Fruit fly (Drosophila melanogaster) whole organism, embryonic: ENCODE results near the gene Fbp1.
A peak's percentile ranks its signal among the peaks of the same experiment; 100 is the strongest.

Experiments used
- Ada2b ChIP-seq: fragments of 200-800 bp; sonication (Bioruptor generic); IDR thresholded peaks from 2 replicates; pipeline ENCODE4 v1.3.6; 2022; ENCODE audit warnings: missing biosample characterization, missing genetic modification characterization
- Atf3 ChIP-seq: fragments of 200-800 bp; sonication (Bioruptor generic); optimal IDR thresholded peaks from 3 replicates; lab custom pipeline; 2016; ENCODE audit warnings: missing biosample characterization, missing genetic modification characterization
- BEAF-32 ChIP-seq: fragments of 200-800 bp; sonication (Bioruptor generic); optimal IDR thresholded peaks from 3 replicates; lab custom pipeline; 2017; ENCODE audit warnings: missing biosample characterization, missing genetic modification characterization, mild to moderate bottlenecking, moderate library complexity, missing genetic modification reagents
- C15 ChIP-seq: fragments of 200-800 bp; sonication (Bioruptor generic); IDR thresholded peaks from 3 replicates; pipeline ENCODE4 v1.3.6; 2022; ENCODE audit warnings: missing biosample characterization, missing genetic modification characterization
- CG11398 ChIP-seq: fragments of 200-800 bp; sonication (Bioruptor generic); optimal IDR thresholded peaks from 2 replicates; lab custom pipeline; 2016; ENCODE audit warnings: missing biosample characterization, missing genetic modification characterization
- CG11695 ChIP-seq: fragments of 200-800 bp; sonication (Bioruptor generic); IDR thresholded peaks from 3 replicates; pipeline ENCODE4 v1.3.6; 2022; ENCODE audit warnings: missing biosample characterization, missing genetic modification characterization
- CG12104 ChIP-seq: fragments of 200-800 bp; sonication (Bioruptor generic); optimal IDR thresholded peaks from 3 replicates; lab custom pipeline; 2016; ENCODE audit warnings: missing biosample characterization, missing genetic modification characterization
- CG16863 ChIP-seq: fragments of 200-800 bp; sonication (Bioruptor generic); optimal IDR thresholded peaks from 3 replicates; lab custom pipeline; 2016; ENCODE audit warnings: missing biosample characterization, missing genetic modification characterization
- CG17328 ChIP-seq: fragments of 200-800 bp; sonication (Bioruptor generic); IDR thresholded peaks from 2 replicates; pipeline ENCODE4 v1.3.6; 2022; ENCODE audit warnings: missing biosample characterization, missing genetic modification characterization
- CG18262 ChIP-seq: fragments of 200-800 bp; optimal IDR thresholded peaks from 3 replicates; lab custom pipeline; 2019; ENCODE audit warnings: missing biosample characterization, mild to moderate bottlenecking, missing genetic modification characterization, moderate library complexity
- CG18476 ChIP-seq: fragments of 200-800 bp; sonication (Bioruptor generic); optimal IDR thresholded peaks from 2 replicates; lab custom pipeline; 2016; ENCODE audit warnings: missing biosample characterization, mild to moderate bottlenecking, missing genetic modification characterization
- CG18599 ChIP-seq: fragments of 200-800 bp; sonication (Bioruptor generic); optimal IDR thresholded peaks from 3 replicates; lab custom pipeline; 2017; ENCODE audit warnings: missing biosample characterization, missing genetic modification characterization, mild to moderate bottlenecking, moderate library complexity, missing genetic modification reagents
- CG3065 ChIP-seq: fragments of 200-800 bp; sonication (Bioruptor generic); optimal IDR thresholded peaks from 2 replicates; lab custom pipeline; 2016; ENCODE audit warnings: missing biosample characterization, missing genetic modification characterization
- CG33557 ChIP-seq: fragments of 200-800 bp; sonication (Bioruptor generic); optimal IDR thresholded peaks from 2 replicates; lab custom pipeline; 2019; ENCODE audit warnings: missing biosample characterization, mild to moderate bottlenecking, missing genetic modification characterization, moderate library complexity
- CG6272 ChIP-seq: fragments of 200-800 bp; sonication (Bioruptor generic); IDR thresholded peaks from 2 replicates; pipeline ENCODE4 v1.3.6; 2022; ENCODE audit warnings: missing biosample characterization, missing genetic modification characterization
- CG6654 ChIP-seq: fragments of 200-800 bp; sonication (Bioruptor generic); optimal IDR thresholded peaks from 2 replicates; lab custom pipeline; 2017; ENCODE audit warnings: missing biosample characterization, mild to moderate bottlenecking, missing genetic modification characterization
- CG6791 ChIP-seq: fragments of 200-800 bp; sonication (Bioruptor generic); IDR thresholded peaks from 3 replicates; pipeline ENCODE4 v1.3.6; 2022; ENCODE audit warnings: missing biosample characterization, missing genetic modification characterization; ENCODE audit not compliant: partially characterized antibody
- CG6854 ChIP-seq: fragments of 200-800 bp; sonication (Bioruptor generic); optimal IDR thresholded peaks from 3 replicates; lab custom pipeline; 2017; ENCODE audit warnings: missing biosample characterization, mild to moderate bottlenecking, missing genetic modification characterization
- CG7745 ChIP-seq: fragments of 200-800 bp; sonication (Bioruptor generic); optimal IDR thresholded peaks from 2 replicates; lab custom pipeline; 2018; ENCODE audit warnings: missing biosample characterization, mild to moderate bottlenecking, missing genetic modification characterization, moderate library complexity
- CG7786 ChIP-seq: fragments of 200-800 bp; sonication (Bioruptor generic); optimal IDR thresholded peaks from 2 replicates; lab custom pipeline; 2016; ENCODE audit warnings: missing biosample characterization, missing genetic modification characterization
- D19A ChIP-seq: fragments of 200-800 bp; optimal IDR thresholded peaks from 3 replicates; lab custom pipeline; 2019; ENCODE audit warnings: missing biosample characterization, mild to moderate bottlenecking, missing genetic modification characterization, moderate library complexity
- D19B ChIP-seq: fragments of 200-800 bp; sonication (Bioruptor generic); optimal IDR thresholded peaks from 2 replicates; lab custom pipeline; 2017; ENCODE audit warnings: missing biosample characterization, mild to moderate bottlenecking, missing genetic modification characterization
- Dref ChIP-seq: fragments of 200-800 bp; sonication (Bioruptor generic); IDR thresholded peaks from 2 replicates; pipeline ENCODE4 v1.3.6; 2022; ENCODE audit warnings: missing biosample characterization, missing genetic modification characterization
- ERR ChIP-seq: fragments of 200-800 bp; sonication (Bioruptor generic); optimal IDR thresholded peaks from 2 replicates; lab custom pipeline; 2016; ENCODE audit warnings: missing biosample characterization, missing genetic modification characterization
- HHEX ChIP-seq: fragments of 200-800 bp; sonication (Bioruptor generic); optimal IDR thresholded peaks from 3 replicates; lab custom pipeline; 2017; ENCODE audit warnings: missing biosample characterization, mild to moderate bottlenecking, missing genetic modification characterization, missing genetic modification reagents
- Hey ChIP-seq: fragments of 200-800 bp; sonication (Bioruptor generic); optimal IDR thresholded peaks from 3 replicates; lab custom pipeline; 2018; ENCODE audit warnings: missing biosample characterization, mild to moderate bottlenecking, missing genetic modification characterization
- Mad ChIP-seq: fragments of 200-800 bp; sonication (Bioruptor generic); optimal IDR thresholded peaks from 2 replicates; lab custom pipeline; 2016; ENCODE audit warnings: missing biosample characterization, missing genetic modification characterization
- Mes4 ChIP-seq: fragments of 200-800 bp; sonication (Bioruptor generic); optimal IDR thresholded peaks from 2 replicates; lab custom pipeline; 2016; ENCODE audit warnings: missing biosample characterization, missing genetic modification characterization
- Poxn ChIP-seq: fragments of 200-800 bp; sonication (Bioruptor generic); IDR thresholded peaks from 2 replicates; pipeline ENCODE4 v1.3.6; 2022; ENCODE audit warnings: missing biosample characterization, missing genetic modification characterization
- Rfx ChIP-seq: fragments of 200-800 bp; sonication (Bioruptor generic); IDR thresholded peaks from 2 replicates; pipeline ENCODE4 v1.3.6; 2022; ENCODE audit warnings: missing biosample characterization, missing genetic modification characterization
- Side ChIP-seq: fragments of 200-800 bp; sonication (Bioruptor generic); optimal IDR thresholded peaks from 2 replicates; lab custom pipeline; 2016; ENCODE audit warnings: missing biosample characterization, missing genetic modification characterization
- Stat92E ChIP-seq, 3 experiments: fragments of >200 bp in 2 of 3; fragments of 200-800 bp in 1 of 3; sonication (Bioruptor generic) in 1 of 3; optimal IDR thresholded peaks; 2 replicates each; lab custom pipeline; 2017 to 2019; ENCODE audit warnings: missing biosample characterization in 3 of 3, missing genetic modification characterization in 3 of 3, mild to moderate bottlenecking in 1 of 3, moderate library complexity in 1 of 3
- Taf1 ChIP-seq: fragments of 200-800 bp; sonication (Bioruptor generic); IDR thresholded peaks from 2 replicates; pipeline ENCODE4 v1.3.6; 2022; ENCODE audit warnings: missing biosample characterization, missing genetic modification characterization
- ash1 ChIP-seq: fragments of 200-800 bp; sonication (Bioruptor generic); optimal IDR thresholded peaks from 2 replicates; lab custom pipeline; 2018; ENCODE audit warnings: missing biosample characterization, mild to moderate bottlenecking, missing genetic modification characterization
- br ChIP-seq: fragments of >200 bp; optimal IDR thresholded peaks from 2 replicates; lab custom pipeline; 2017
- cato ChIP-seq: fragments of 200-800 bp; sonication (Bioruptor generic); optimal IDR thresholded peaks from 2 replicates; lab custom pipeline; 2016; ENCODE audit warnings: missing biosample characterization, missing genetic modification characterization, borderline replicate concordance
- cwo ChIP-seq: fragments of 200-800 bp; sonication (Bioruptor generic); optimal IDR thresholded peaks from 3 replicates; lab custom pipeline; 2017; ENCODE audit warnings: missing biosample characterization, missing genetic modification characterization, mild to moderate bottlenecking, moderate library complexity, missing genetic modification reagents
- da ChIP-seq: fragments of 200-800 bp; sonication (Bioruptor generic); optimal IDR thresholded peaks from 2 replicates; lab custom pipeline; 2016; ENCODE audit warnings: missing biosample characterization, missing genetic modification characterization
- emc ChIP-seq: fragments of 200-800 bp; sonication (Bioruptor generic); optimal IDR thresholded peaks from 2 replicates; lab custom pipeline; 2016; ENCODE audit warnings: missing biosample characterization, missing genetic modification characterization
- ftz-f1 ChIP-seq: fragments of 200-800 bp; sonication (Bioruptor generic); optimal IDR thresholded peaks from 2 replicates; lab custom pipeline; 2016; ENCODE audit warnings: missing biosample characterization, missing genetic modification characterization
- gcm ChIP-seq: fragments of 200-800 bp; sonication (Bioruptor generic); optimal IDR thresholded peaks from 2 replicates; lab custom pipeline; 2019; ENCODE audit warnings: missing biosample characterization, mild to moderate bottlenecking, missing genetic modification characterization, moderate library complexity
- h ChIP-seq: fragments of >200 bp; optimal IDR thresholded peaks from 2 replicates; lab custom pipeline; 2017
- her ChIP-seq: fragments of 200-800 bp; sonication (Bioruptor generic); optimal IDR thresholded peaks from 2 replicates; lab custom pipeline; 2016; ENCODE audit warnings: missing biosample characterization, missing genetic modification characterization
- inv ChIP-seq: fragments of 200-800 bp; sonication (Bioruptor generic); IDR thresholded peaks from 2 replicates; pipeline ENCODE4 v1.3.6; 2022; ENCODE audit warnings: missing biosample characterization, missing genetic modification characterization; ENCODE audit not compliant: partially characterized antibody
- klu ChIP-seq: fragments of 200-800 bp; sonication (Bioruptor generic); IDR thresholded peaks from 2 replicates; pipeline ENCODE4 v1.3.6; 2022; ENCODE audit warnings: missing biosample characterization, missing genetic modification characterization
- lola ChIP-seq, 3 experiments: fragments of >200 bp in 2 of 3; fragments of 200-800 bp in 1 of 3; sonication (Bioruptor generic) in 1 of 3; optimal IDR thresholded peaks; 2 replicates each; lab custom pipeline; 2017 to 2019; ENCODE audit warnings: missing biosample characterization in 3 of 3, missing genetic modification characterization in 3 of 3, mild to moderate bottlenecking in 1 of 3, moderate library complexity in 1 of 3
- pfk ChIP-seq: fragments of 200-800 bp; sonication (Bioruptor generic); optimal IDR thresholded peaks from 2 replicates; lab custom pipeline; 2018; ENCODE audit warnings: missing biosample characterization, mild to moderate bottlenecking, missing genetic modification characterization, moderate library complexity
- sd ChIP-seq: fragments of 200-800 bp; sonication (Bioruptor generic); optimal IDR thresholded peaks from 3 replicates; lab custom pipeline; 2018; ENCODE audit warnings: missing biosample characterization, mild to moderate bottlenecking, missing genetic modification characterization, moderate library complexity
- sens-2 ChIP-seq: fragments of 200-800 bp; sonication (Bioruptor generic); IDR thresholded peaks from 2 replicates; pipeline ENCODE4 v1.3.6; 2022; ENCODE audit warnings: missing biosample characterization, missing genetic modification characterization
- sima ChIP-seq: fragments of 200-800 bp; sonication (Bioruptor generic); optimal IDR thresholded peaks from 2 replicates; lab custom pipeline; 2016; ENCODE audit warnings: missing biosample characterization, missing genetic modification characterization
- toy ChIP-seq: fragments of 200-800 bp; sonication (Bioruptor generic); IDR thresholded peaks from 2 replicates; pipeline ENCODE4 v1.3.6; 2022; ENCODE audit warnings: missing biosample characterization, missing genetic modification characterization

Gene Fbp1

DNA sequence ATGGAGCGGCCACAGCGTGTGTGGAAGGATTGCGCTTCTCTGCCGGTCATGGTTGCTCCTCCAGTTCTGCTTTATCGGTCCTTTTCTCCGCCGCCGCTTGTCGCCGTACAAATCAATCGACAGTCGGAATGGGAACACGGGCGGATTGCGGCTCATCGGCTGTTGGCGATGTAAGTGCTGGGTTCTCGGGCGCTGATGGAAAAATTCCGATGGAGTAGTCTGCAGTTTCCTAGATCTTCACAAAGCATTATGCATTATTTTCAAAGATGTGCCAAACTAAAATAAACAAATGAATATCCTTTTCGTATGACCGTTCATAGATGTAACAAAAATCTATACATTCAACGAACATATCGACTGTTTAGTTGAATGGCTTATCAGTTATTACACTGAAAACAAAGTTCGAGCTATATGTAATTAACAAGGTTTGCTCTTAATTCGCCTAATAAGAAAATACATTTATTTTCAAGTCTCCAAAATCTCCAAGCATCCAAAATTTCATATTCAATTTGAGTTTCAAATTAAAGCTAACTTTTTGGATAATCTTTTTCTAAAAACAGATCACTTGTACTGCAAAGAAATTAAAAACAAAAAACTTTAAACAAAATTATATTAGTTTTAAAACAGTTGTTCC, 48.1 kb downstream of the Fbp1 start, which contains the start of gene Neurl4 (continued):
- TF ChIP-seq Hey: no peak
- TF ChIP-seq C15 (GFP tag; lab: Robert Waterston, UW): no peak
- no peak for TF ChIP-seq gcm
- no peak for TF ChIP-seq pfk
- TF ChIP-seq Taf1 (GFP tag; lab: Robert Waterston, UW): no peak
- no peak for TF ChIP-seq emc (GFP tag; lab: Kevin White, UChicago)
- no peak for TF ChIP-seq h (lab: Kevin White, UChicago)
- no peak; the same call in 1 of the 2 replicates for TF ChIP-seq CG6272 (GFP tag; lab: Robert Waterston, UW)
- TF ChIP-seq br (lab: Kevin White, UChicago): no peak
- peak; percentile 75 for TF ChIP-seq CG33557
- TF ChIP-seq ERR: no peak
- peak; percentile 73 for TF ChIP-seq CG7786 (GFP tag; lab: Kevin White, UChicago)
- TF ChIP-seq CG7745 (tag; lab: Kevin White, UChicago): no peak
- no peak for TF ChIP-seq sd (tag; lab: Kevin White, UChicago)
- TF ChIP-seq CG3065 (GFP tag; lab: Kevin White, UChicago): peak; percentile 31
- TF ChIP-seq CG18476 (GFP tag; lab: Kevin White, UChicago): no peak
- TF ChIP-seq Mad (GFP tag; lab: Kevin White, UChicago): peak; percentile 22
- peak; percentile 51 for TF ChIP-seq BEAF-32 (GFP tag; lab: Kevin White, UChicago)
- TF ChIP-seq CG18262: peak; percentile 67
- no peak for TF ChIP-seq klu (GFP tag; lab: Robert Waterston, UW)
- no peak for TF ChIP-seq toy
- no peak for TF ChIP-seq cwo
- peak in 1 of 3 experiments; percentile 69 for TF ChIP-seq lola (GFP tag; optimal IDR thresholded peaks at IDR 0.05; lab: Kevin White, UChicago)
- no peak for TF ChIP-seq CG6854 (GFP tag; lab: Kevin White, UChicago)
- TF ChIP-seq da (GFP tag; lab: Kevin White, UChicago): peak; percentile 28
- no peak for TF ChIP-seq D19B (GFP tag; lab: Kevin White, UChicago)
- no peak for TF ChIP-seq CG6791 (GFP tag; lab: Robert Waterston, UW)
- peak; percentile 69 for TF ChIP-seq Atf3 (GFP tag; lab: Kevin White, UChicago)
- TF ChIP-seq ash1 (GFP tag; lab: Kevin White, UChicago): no peak
- no peak for TF ChIP-seq ftz-f1 (GFP tag; lab: Kevin White, UChicago)
- no peak for TF ChIP-seq her (GFP tag; lab: Kevin White, UChicago)
- TF ChIP-seq CG11398 (GFP tag; lab: Kevin White, UChicago): peak; percentile 61
- peak; percentile 80 for TF ChIP-seq Rfx (GFP tag; lab: Robert Waterston, UW)
- no peak for TF ChIP-seq D19A (tag; lab: Kevin White, UChicago)
- peak; percentile 20 for TF ChIP-seq cato
- TF ChIP-seq CG16863 (GFP tag; lab: Kevin White, UChicago): peak; percentile 66
- TF ChIP-seq Side: peak; percentile 23
- TF ChIP-seq Ada2b (GFP tag; lab: Robert Waterston, UW): peak; percentile 61
- TF ChIP-seq CG18599 (GFP tag; lab: Kevin White, UChicago): no peak
- TF ChIP-seq sima (GFP tag; lab: Kevin White, UChicago): no peak
- TF ChIP-seq inv (GFP tag; lab: Robert Waterston, UW): no peak
- TF ChIP-seq Dref (GFP tag; lab: Robert Waterston, UW): no peak; the same call in 1 of the 2 replicates
- TF ChIP-seq CG17328 (GFP tag; lab: Robert Waterston, UW): peak; percentile 75
- TF ChIP-seq CG6654 (GFP tag; lab: Kevin White, UChicago): no peak
- TF ChIP-seq Mes4 (GFP tag; lab: Kevin White, UChicago): peak; percentile 64
- TF ChIP-seq Poxn (GFP tag; lab: Robert Waterston, UW): no peak
- TF ChIP-seq HHEX: peak; percentile 70
- peak; percentile 54; the same call in 2 of the 3 replicates for TF ChIP-seq CG11695 (GFP tag; lab: Robert Waterston, UW)
- TF ChIP-seq Stat92E (GFP tag; optimal IDR thresholded peaks at IDR 0.05; lab: Kevin White, UChicago): no peak
- no peak for TF ChIP-seq sens-2 (GFP tag; lab: Robert Waterston, UW)
- no peak for TF ChIP-seq CG12104 (GFP tag; lab: Kevin White, UChicago)
